Worm (Caenorhabditis elegans) whole organism, late embryonic: Measurements from ENCODE around the gene C15C8.5.

Experiments
- Y22D7AL.16 ChIP-seq: sonication (generic microtip); optimal IDR thresholded peaks from 2 replicates; lab custom pipeline; 2016; ENCODE audit warnings: missing genetic modification characterization, missing compliant biosample characterization
- ama-1 ChIP-seq: fragments of 150-350 bp; optimal IDR thresholded peaks from 2 replicates; lab custom pipeline; 2014
- ceh-18 ChIP-seq: sonication (generic microtip); optimal IDR thresholded peaks from 2 replicates; lab custom pipeline; 2016; ENCODE audit warnings: missing genetic modification characterization, missing compliant biosample characterization
- ceh-19 ChIP-seq: fragments of 200-800 bp; sonication (Bioruptor generic); optimal IDR thresholded peaks from 2 replicates; lab custom pipeline; 2018; ENCODE audit warnings: mild to moderate bottlenecking, missing genetic modification characterization, missing compliant biosample characterization
- ceh-6 ChIP-seq: fragments of 200-800 bp; sonication (Bioruptor generic); optimal IDR thresholded peaks from 2 replicates; lab custom pipeline; 2018; ENCODE audit warnings: mild to moderate bottlenecking, missing genetic modification characterization, missing compliant biosample characterization
- dve-1 ChIP-seq: sonication (generic microtip); optimal IDR thresholded peaks from 2 replicates; lab custom pipeline; 2017; ENCODE audit warnings: antibody characterized with exemption, mild to moderate bottlenecking, missing genetic modification characterization, missing compliant biosample characterization
- fkh-10 ChIP-seq: fragments of 150-350 bp; optimal IDR thresholded peaks from 2 replicates; lab custom pipeline; 2014; ENCODE audit warnings: missing biosample characterization, missing genetic modification reagents, missing genetic modification characterization
- hlh-13 ChIP-seq: fragments of 200-800 bp; sonication (Bioruptor generic); optimal IDR thresholded peaks from 2 replicates; lab custom pipeline; 2018; ENCODE audit warnings: mild to moderate bottlenecking, missing genetic modification characterization, missing compliant biosample characterization
- mec-3 ChIP-seq: sonication (generic microtip); optimal IDR thresholded peaks from 2 replicates; lab custom pipeline; 2016; ENCODE audit warnings: borderline replicate concordance, missing genetic modification characterization, missing compliant biosample characterization
- pha-4 ChIP-seq: fragments of 150-350 bp; optimal IDR thresholded peaks from 2 replicates; lab custom pipeline; 2018; ENCODE audit warnings: missing biosample characterization, missing genetic modification reagents, missing genetic modification characterization
- pqm-1 ChIP-seq: sonication (generic microtip); optimal IDR thresholded peaks from 2 replicates; lab custom pipeline; 2016; ENCODE audit warnings: missing genetic modification characterization, missing compliant biosample characterization
- pros-1 ChIP-seq: fragments of 150-350 bp; optimal IDR thresholded peaks from 2 replicates; lab custom pipeline; 2014; ENCODE audit warnings: missing biosample characterization, missing genetic modification reagents, missing genetic modification characterization
- sox-2 ChIP-seq: fragments of 200-800 bp; sonication (Bioruptor generic); IDR thresholded peaks from 2 replicates; pipeline ENCODE4 v1.3.6; 2022; ENCODE audit warnings: missing genetic modification reagents, missing genetic modification characterization, missing compliant biosample characterization
- unc-55 ChIP-seq: sonication (generic microtip); optimal IDR thresholded peaks from 2 replicates; lab custom pipeline; 2017; ENCODE audit warnings: missing biosample characterization, missing genetic modification reagents, missing genetic modification characterization

DNA sequence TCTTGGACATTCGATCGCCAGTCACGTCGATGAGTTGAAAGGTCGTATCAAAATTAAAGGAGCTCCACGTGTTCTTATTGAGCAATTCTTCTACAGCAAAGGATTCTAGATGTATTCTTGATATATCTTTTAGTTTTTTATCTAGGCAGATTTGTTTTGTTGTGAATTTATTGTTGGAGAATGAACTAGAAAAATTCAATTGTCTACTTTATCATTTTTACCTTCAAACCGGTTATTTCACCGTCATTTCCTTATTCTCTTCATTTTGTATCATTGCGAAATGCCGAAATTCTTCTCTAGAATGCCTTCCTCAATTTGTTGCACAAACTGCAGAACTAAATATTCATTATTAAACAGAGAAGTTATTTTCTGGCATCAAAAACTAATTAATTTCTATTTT is 18.6 kb upstream of the C15C8.5 start, which contains the start of gene R11D1.10:
- TF ChIP-seq ceh-6 (GFP tag; lab: Kevin White, UChicago) (no peak), ama-1 (no peak), dve-1 (tag; lab: Kevin White, UChicago) (no peak), hlh-13 (GFP tag; lab: Kevin White, UChicago) (no peak), pros-1 (no peak), ceh-18 (tag; lab: Kevin White, UChicago) (no peak), sox-2 (no peak), mec-3 (tag; lab: Kevin White, UChicago) (no peak), pqm-1 (tag; lab: Kevin White, UChicago) (no peak), ceh-19 (GFP tag; lab: Kevin White, UChicago) (no peak), fkh-10 (GFP tag; lab: Kevin White, UChicago) (no peak), unc-55 (GFP tag; lab: Kevin White, UChicago) (no peak), Y22D7AL.16 (no peak), pha-4 (tag; lab: Kevin White, UChicago) (no peak)
